Fruit fly (Drosophila melanogaster) whole organism, embryonic: Measurements from ENCODE around the gene CG13917.

Source experiments
- ATbp ChIP-seq: fragments of 200-800 bp; sonication (Bioruptor generic); optimal IDR thresholded peaks from 2 replicates; lab custom pipeline; 2017; ENCODE audit warnings: missing biosample characterization, mild to moderate bottlenecking, missing genetic modification characterization, missing genetic modification reagents
- Antp ChIP-seq: fragments of 200-800 bp; sonication (Bioruptor generic); optimal IDR thresholded peaks from 3 replicates; lab custom pipeline; 2016; ENCODE audit warnings: missing biosample characterization, missing genetic modification characterization
- B-H2 ChIP-seq: fragments of 200-800 bp; sonication (Bioruptor generic); optimal IDR thresholded peaks from 2 replicates; lab custom pipeline; 2018; ENCODE audit warnings: missing biosample characterization, mild to moderate bottlenecking, missing genetic modification characterization
- BEAF-32 ChIP-seq: fragments of 200-800 bp; sonication (Bioruptor generic); optimal IDR thresholded peaks from 3 replicates; lab custom pipeline; 2017; ENCODE audit warnings: missing biosample characterization, missing genetic modification characterization, mild to moderate bottlenecking, moderate library complexity, missing genetic modification reagents
- CG10274 ChIP-seq: fragments of 200-800 bp; sonication (Bioruptor generic); optimal IDR thresholded peaks from 3 replicates; lab custom pipeline; 2017; ENCODE audit warnings: missing biosample characterization, mild to moderate bottlenecking, missing genetic modification characterization
- CG10321 ChIP-seq: fragments of 200-800 bp; sonication (Bioruptor generic); IDR thresholded peaks from 2 replicates; pipeline ENCODE4 v1.3.6; 2022; ENCODE audit warnings: missing biosample characterization, missing genetic modification characterization
- CG10959 ChIP-seq: fragments of 200-800 bp; sonication (Bioruptor generic); IDR thresholded peaks from 2 replicates; pipeline ENCODE4 v1.3.6; 2022; ENCODE audit warnings: missing biosample characterization, missing genetic modification characterization
- CG11093 ChIP-seq: fragments of 200-800 bp; sonication (Bioruptor generic); IDR thresholded peaks from 3 replicates; pipeline ENCODE4 v1.3.6; 2022; ENCODE audit warnings: missing biosample characterization, missing genetic modification characterization
- CG11504 ChIP-seq: fragments of 200-800 bp; sonication (Bioruptor generic); optimal IDR thresholded peaks from 3 replicates; lab custom pipeline; 2019; ENCODE audit warnings: missing biosample characterization, mild to moderate bottlenecking, missing genetic modification characterization, moderate library complexity
- CG11723 ChIP-seq: fragments of 200-800 bp; sonication (Bioruptor generic); optimal IDR thresholded peaks from 2 replicates; lab custom pipeline; 2017; ENCODE audit warnings: missing biosample characterization, mild to moderate bottlenecking, missing genetic modification characterization
- CG12391 ChIP-seq: fragments of 200-800 bp; sonication (Bioruptor generic); optimal IDR thresholded peaks from 3 replicates; lab custom pipeline; 2018; ENCODE audit warnings: missing biosample characterization, mild to moderate bottlenecking, missing genetic modification characterization, moderate library complexity
- CG13894 ChIP-seq: fragments of 200-800 bp; sonication (Bioruptor generic); optimal IDR thresholded peaks from 3 replicates; lab custom pipeline; 2018; ENCODE audit warnings: missing biosample characterization, mild to moderate bottlenecking, missing genetic modification characterization, moderate library complexity
- CG15514 ChIP-seq: fragments of 200-800 bp; sonication (Bioruptor generic); optimal IDR thresholded peaks from 3 replicates; lab custom pipeline; 2017; ENCODE audit warnings: missing biosample characterization, missing genetic modification characterization, mild to moderate bottlenecking, moderate library complexity, missing genetic modification reagents
- CG1647 ChIP-seq: fragments of 200-800 bp; sonication (Bioruptor generic); optimal IDR thresholded peaks from 3 replicates; lab custom pipeline; 2016; ENCODE audit warnings: missing biosample characterization, missing genetic modification characterization
- CG2875 ChIP-seq: fragments of 200-800 bp; sonication (Bioruptor generic); optimal IDR thresholded peaks from 2 replicates; lab custom pipeline; 2017; ENCODE audit warnings: missing biosample characterization, mild to moderate bottlenecking, missing genetic modification characterization, missing genetic modification reagents
- CG3065 ChIP-seq: fragments of 200-800 bp; sonication (Bioruptor generic); optimal IDR thresholded peaks from 2 replicates; lab custom pipeline; 2016; ENCODE audit warnings: missing biosample characterization, missing genetic modification characterization
- CG3163 ChIP-seq: fragments of 200-800 bp; sonication (Bioruptor generic); optimal IDR thresholded peaks from 3 replicates; lab custom pipeline; 2016; ENCODE audit warnings: missing biosample characterization, missing genetic modification characterization
- CG33557 ChIP-seq: fragments of 200-800 bp; sonication (Bioruptor generic); optimal IDR thresholded peaks from 2 replicates; lab custom pipeline; 2019; ENCODE audit warnings: missing biosample characterization, mild to moderate bottlenecking, missing genetic modification characterization, moderate library complexity
- CG3726 ChIP-seq: fragments of 200-800 bp; sonication (Bioruptor generic); IDR thresholded peaks from 3 replicates; pipeline ENCODE4, ENCODE4 v1.3.6; 2022; ENCODE audit warnings: missing biosample characterization, missing genetic modification characterization
- CG3847 ChIP-seq: fragments of 200-800 bp; sonication (Bioruptor generic); IDR thresholded peaks from 2 replicates; pipeline ENCODE4 v1.3.6; 2022; ENCODE audit warnings: missing biosample characterization, missing genetic modification characterization
- CG3995 ChIP-seq: fragments of 200-800 bp; sonication (Bioruptor generic); optimal IDR thresholded peaks from 3 replicates; lab custom pipeline; 2016; ENCODE audit warnings: missing biosample characterization, missing genetic modification characterization
- CG5245 ChIP-seq: fragments of 200-800 bp; sonication (Bioruptor generic); optimal IDR thresholded peaks from 3 replicates; lab custom pipeline; 2016; ENCODE audit warnings: missing biosample characterization, missing genetic modification characterization
- CG6254 ChIP-seq: fragments of 200-800 bp; sonication (Bioruptor generic); optimal IDR thresholded peaks from 3 replicates; lab custom pipeline; 2017; ENCODE audit warnings: mild to moderate bottlenecking, missing biosample characterization, missing genetic modification reagents, missing genetic modification characterization
- CG6654 ChIP-seq: fragments of 200-800 bp; sonication (Bioruptor generic); optimal IDR thresholded peaks from 2 replicates; lab custom pipeline; 2017; ENCODE audit warnings: missing biosample characterization, mild to moderate bottlenecking, missing genetic modification characterization
- CG6683 ChIP-seq: fragments of 200-800 bp; sonication (Bioruptor generic); optimal IDR thresholded peaks from 2 replicates; lab custom pipeline; 2017; ENCODE audit warnings: missing biosample characterization, mild to moderate bottlenecking, missing genetic modification characterization, missing genetic modification reagents
- CG7987 ChIP-seq: fragments of 200-800 bp; sonication (Bioruptor generic); optimal IDR thresholded peaks from 2 replicates; lab custom pipeline; 2018; ENCODE audit warnings: missing biosample characterization, mild to moderate bottlenecking, missing genetic modification characterization, moderate library complexity
- CoRest ChIP-seq: fragments of 200-800 bp; sonication (Bioruptor generic); optimal IDR thresholded peaks from 3 replicates; lab custom pipeline; 2018; ENCODE audit warnings: missing biosample characterization, mild to moderate bottlenecking, missing genetic modification characterization, moderate library complexity
- Doc3 ChIP-seq: fragments of 200-800 bp; sonication (Bioruptor generic); IDR thresholded peaks from 3 replicates; pipeline ENCODE4 v1.3.6; 2022; ENCODE audit warnings: missing biosample characterization, missing genetic modification characterization; ENCODE audit not compliant: partially characterized antibody
- Dref ChIP-seq: fragments of 200-800 bp; sonication (Bioruptor generic); IDR thresholded peaks from 2 replicates; pipeline ENCODE4 v1.3.6; 2022; ENCODE audit warnings: missing biosample characterization, missing genetic modification characterization
- E2f1 ChIP-seq: fragments of 200-800 bp; sonication (Bioruptor generic); IDR thresholded peaks from 2 replicates; pipeline ENCODE4 v1.3.6; 2022; ENCODE audit warnings: missing biosample characterization, missing genetic modification characterization
- Ets97D ChIP-seq: fragments of 200-800 bp; sonication (Bioruptor generic); optimal IDR thresholded peaks from 3 replicates; lab custom pipeline; 2016; ENCODE audit warnings: missing biosample characterization, missing genetic modification characterization
- H15 ChIP-seq: fragments of 200-800 bp; sonication (Bioruptor generic); IDR thresholded peaks from 3 replicates; pipeline ENCODE4 v1.3.6; 2022; ENCODE audit warnings: missing biosample characterization, missing genetic modification characterization
- HmgD ChIP-seq: fragments of 200-800 bp; sonication (Bioruptor generic); optimal IDR thresholded peaks from 3 replicates; lab custom pipeline; 2016; ENCODE audit warnings: missing biosample characterization, missing genetic modification characterization
- Lim3 ChIP-seq: fragments of 200-800 bp; sonication (Bioruptor generic); IDR thresholded peaks from 2 replicates; pipeline ENCODE4 v1.3.6; 2022; ENCODE audit warnings: missing biosample characterization, missing genetic modification characterization
- MESR4 ChIP-seq: fragments of 200-800 bp; sonication (Bioruptor generic); optimal IDR thresholded peaks from 2 replicates; lab custom pipeline; 2018; ENCODE audit warnings: missing biosample characterization, mild to moderate bottlenecking, missing genetic modification characterization, moderate library complexity
- Neu2 ChIP-seq: fragments of 200-800 bp; sonication (Bioruptor generic); optimal IDR thresholded peaks from 3 replicates; lab custom pipeline; 2016; ENCODE audit warnings: missing biosample characterization, missing genetic modification characterization, borderline replicate concordance
- Rfx ChIP-seq: fragments of 200-800 bp; sonication (Bioruptor generic); IDR thresholded peaks from 2 replicates; pipeline ENCODE4 v1.3.6; 2022; ENCODE audit warnings: missing biosample characterization, missing genetic modification characterization
- Side ChIP-seq: fragments of 200-800 bp; sonication (Bioruptor generic); optimal IDR thresholded peaks from 2 replicates; lab custom pipeline; 2016; ENCODE audit warnings: missing biosample characterization, missing genetic modification characterization
- br ChIP-seq: fragments of >200 bp; optimal IDR thresholded peaks from 2 replicates; lab custom pipeline; 2017
- chn ChIP-seq: fragments of 200-800 bp; sonication (Bioruptor generic); optimal IDR thresholded peaks from 2 replicates; lab custom pipeline; 2016; ENCODE audit warnings: missing biosample characterization, missing genetic modification characterization
- ci ChIP-seq: fragments of 200-800 bp; sonication (Bioruptor generic); IDR thresholded peaks from 3 replicates; pipeline ENCODE4 v1.3.6; 2022; ENCODE audit warnings: missing biosample characterization, missing genetic modification characterization
- dmrt11E ChIP-seq: fragments of 200-800 bp; sonication (Bioruptor generic); optimal IDR thresholded peaks from 3 replicates; lab custom pipeline; 2018; ENCODE audit warnings: missing biosample characterization, mild to moderate bottlenecking, missing genetic modification characterization, moderate library complexity
- fd102C ChIP-seq: fragments of 200-800 bp; sonication (Bioruptor generic); optimal IDR thresholded peaks from 2 replicates; lab custom pipeline; 2018; ENCODE audit warnings: missing biosample characterization, mild to moderate bottlenecking, missing genetic modification characterization, moderate library complexity
- hb ChIP-seq: fragments of 200-800 bp; sonication (Bioruptor generic); IDR thresholded peaks from 3 replicates; pipeline ENCODE4 v1.3.6; 2022; ENCODE audit warnings: missing biosample characterization, missing genetic modification characterization; ENCODE audit not compliant: partially characterized antibody
- lbe ChIP-seq: fragments of 200-800 bp; sonication (Bioruptor generic); optimal IDR thresholded peaks from 2 replicates; lab custom pipeline; 2016; ENCODE audit warnings: missing biosample characterization, mild to moderate bottlenecking, missing genetic modification characterization
- lmd ChIP-seq: fragments of 200-800 bp; sonication (Bioruptor generic); IDR thresholded peaks from 2 replicates; pipeline ENCODE4 v1.3.6; 2022; ENCODE audit warnings: missing biosample characterization, missing genetic modification characterization
- salm ChIP-seq: fragments of 200-800 bp; sonication (Bioruptor generic); optimal IDR thresholded peaks from 2 replicates; lab custom pipeline; 2018; ENCODE audit warnings: missing biosample characterization, mild to moderate bottlenecking, missing genetic modification characterization
- stwl ChIP-seq: fragments of 200-800 bp; sonication (Bioruptor generic); optimal IDR thresholded peaks from 3 replicates; lab custom pipeline; 2018; ENCODE audit warnings: missing biosample characterization, mild to moderate bottlenecking, missing genetic modification characterization, moderate library complexity
- wor ChIP-seq: fragments of 200-800 bp; sonication (Bioruptor generic); IDR thresholded peaks from 2 replicates; pipeline ENCODE4 v1.3.6; 2022; ENCODE audit warnings: missing biosample characterization, missing genetic modification characterization
- zen2 ChIP-seq: fragments of 200-800 bp; sonication (Bioruptor generic); IDR thresholded peaks from 3 replicates; pipeline ENCODE4 v1.3.6; 2022; ENCODE audit warnings: missing biosample characterization, missing genetic modification characterization; ENCODE audit not compliant: partially characterized antibody

The CG13917 gene

DNA sequence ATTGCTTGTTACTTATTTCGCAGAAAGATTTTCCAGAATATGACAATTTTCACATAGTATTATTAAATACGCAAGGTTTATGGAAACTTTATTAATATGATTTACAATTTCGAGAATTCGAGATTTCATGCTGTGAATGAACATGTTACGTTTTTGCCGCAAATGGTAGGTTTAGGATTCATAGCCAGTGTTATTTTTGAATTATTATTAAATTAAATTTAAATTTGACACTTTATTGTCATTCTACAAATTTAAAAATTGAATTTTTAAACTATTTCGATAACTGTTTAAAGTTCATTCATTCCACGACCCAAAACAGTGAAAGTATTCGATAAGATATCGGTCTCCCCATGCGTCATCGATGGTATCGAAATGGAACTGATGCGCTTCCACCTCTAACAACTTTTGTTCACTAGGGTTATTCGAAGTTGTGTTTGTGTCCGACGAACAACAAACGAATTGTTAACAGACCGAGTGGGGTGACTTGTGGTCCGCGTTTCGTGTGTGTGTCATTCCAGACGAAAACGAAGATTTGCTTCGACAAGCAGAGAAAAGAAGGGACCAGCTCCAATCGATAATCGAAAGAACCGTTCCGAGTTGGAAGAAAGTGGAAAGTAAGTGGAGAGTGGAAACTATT, 30.7 kb upstream of the CG13917 start, which contains the start of the genes CG32313 and Pcyt1 (continued):
- TF ChIP-seq Dref (GFP tag; lab: Robert Waterston, UW) (peak; percentile 97), E2f1 (GFP tag; lab: Robert Waterston, UW) (no peak), MESR4 (GFP tag; lab: Kevin White, UChicago) (peak; percentile 87), CG11504 (tag; lab: Kevin White, UChicago) (no peak), dmrt11E (tag; lab: Kevin White, UChicago) (no peak), lbe (GFP tag; lab: Kevin White, UChicago) (no peak), hb (peak; percentile 79), fd102C (no peak), BEAF-32 (GFP tag; lab: Kevin White, UChicago) (peak; percentile 89), CG11093 (GFP tag; lab: Robert Waterston, UW) (no peak), CG3163 (peak; percentile 9), CG11723 (no peak), CG1647 (GFP tag; lab: Kevin White, UChicago) (no peak), lmd (GFP tag; lab: Robert Waterston, UW) (no peak), stwl (tag; lab: Kevin White, UChicago) (peak; percentile 94), CG6254 (GFP tag; lab: Kevin White, UChicago) (no peak), Lim3 (GFP tag; lab: Robert Waterston, UW) (no peak), ATbp (GFP tag; lab: Kevin White, UChicago) (peak; percentile 0), Rfx (GFP tag; lab: Robert Waterston, UW) (peak; percentile 23; the same call in 1 of the 2 replicates), CG33557 (GFP tag; lab: Kevin White, UChicago) (no peak), CG12391 (peak; percentile 36), Side (GFP tag; lab: Kevin White, UChicago) (peak; percentile 25), wor (no peak), CoRest (tag; lab: Kevin White, UChicago) (peak; percentile 29), CG10274 (GFP tag; lab: Kevin White, UChicago) (no peak), CG3995 (GFP tag; lab: Kevin White, UChicago) (peak; percentile 75), Neu2 (no peak), Ets97D (GFP tag; lab: Kevin White, UChicago) (peak; percentile 46), CG3065 (no peak), ci (GFP tag; lab: Robert Waterston, UW) (peak; percentile 56; the same call in 1 of the 3 replicates), CG2875 (GFP tag; lab: Kevin White, UChicago) (peak; percentile 23), CG15514 (GFP tag; lab: Kevin White, UChicago) (peak; percentile 91), CG6683 (no peak), chn (GFP tag; lab: Kevin White, UChicago) (no peak), CG5245 (no peak), B-H2 (GFP tag; lab: Kevin White, UChicago) (peak; percentile 55), CG6654 (GFP tag; lab: Kevin White, UChicago) (no peak), salm (tag; lab: Kevin White, UChicago) (no peak), CG3847 (0 out of 2 replicates have a peak, but pooled peaks have one; percentile 10), H15 (no peak), zen2 (GFP tag; lab: Robert Waterston, UW) (peak; percentile 77), CG3726 (GFP tag; lab: Robert Waterston, UW) (no peak), CG13894 (tag; lab: Kevin White, UChicago) (peak; percentile 59), Doc3 (GFP tag; lab: Robert Waterston, UW) (peak; percentile 81), Antp (no peak), CG10959 (GFP tag; lab: Robert Waterston, UW) (no peak), br (lab: Kevin White, UChicago) (no peak), CG10321 (GFP tag; lab: Robert Waterston, UW) (no peak), HmgD (peak; percentile 49), CG7987 (peak; percentile 73)
